Fruit fly (Drosophila melanogaster): Measurements from ENCODE around the gene CG12576.
A peak's percentile ranks its signal among the peaks of the same experiment; 100 is the strongest.

The CG12576 gene

DNA sequence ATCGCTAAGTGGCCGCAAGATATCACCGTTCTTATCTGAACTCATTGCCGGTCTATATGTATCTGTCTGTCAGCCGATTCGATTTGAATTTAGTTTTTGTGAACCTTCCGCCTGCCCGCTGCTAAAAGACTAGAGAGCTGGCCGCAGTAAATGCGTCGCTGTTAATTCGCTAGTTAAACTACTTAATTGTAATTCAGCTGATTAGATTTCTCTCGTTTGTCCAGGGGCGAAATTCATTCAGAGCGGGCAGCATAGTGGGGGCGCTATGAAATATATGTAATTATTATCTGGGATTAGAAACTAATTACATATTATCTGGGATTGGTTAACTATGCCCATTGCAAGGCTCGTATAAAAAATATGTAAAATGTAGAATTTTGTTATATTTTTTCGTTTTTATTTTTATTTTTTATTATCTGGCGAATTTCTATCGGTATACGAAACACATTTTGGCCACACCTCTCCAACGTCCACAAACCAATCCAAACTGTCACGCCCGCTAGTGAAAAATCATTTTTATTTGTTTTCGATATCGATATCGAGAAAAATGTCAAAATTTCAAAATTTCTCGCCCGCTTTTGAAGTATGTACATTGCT, 32.9 kb downstream of the CG12576 start, which contains the start of the genes CG14615 and tilB (continued):
- TF ChIP-seq CG4424 (GFP tag; optimal IDR thresholded peaks at IDR 0.05) (no peak), CG8388 (GFP tag; optimal IDR thresholded peaks at IDR 0.05) (no peak), Sox102F (GFP tag; optimal IDR thresholded peaks at IDR 0.05) (no peak), HmgZ (tag; optimal IDR thresholded peaks at IDR 0.05) (no peak), inv (GFP tag; IDR thresholded peaks at IDR 0.05; ENCODE audit: partially characterized antibody) (peak; percentile 10; the same call in 1 of the 2 replicates), HHEX (GFP tag; optimal IDR thresholded peaks at IDR 0.05) (peak; percentile 3), pb (GFP tag; optimal IDR thresholded peaks at IDR 0.05) (no peak), H15 (GFP tag; IDR thresholded peaks at IDR 0.05) (no peak), zen (tag; optimal IDR thresholded peaks at IDR 0.05) (no peak), ewg (GFP tag; optimal IDR thresholded peaks at IDR 0.05) (no peak), CG4404 (GFP tag; IDR thresholded peaks at IDR 0.05) (0 out of 2 replicates have a peak, but pooled peaks have one; percentile 34), CG8089 (GFP tag; optimal IDR thresholded peaks at IDR 0.05) (no peak), slou (GFP tag; optimal IDR thresholded peaks at IDR 0.05) (no peak), CG18262 (tag; optimal IDR thresholded peaks at IDR 0.05) (no peak), lola (GFP tag; optimal IDR thresholded peaks at IDR 0.05) (no peak), sd (tag; optimal IDR thresholded peaks at IDR 0.05) (no peak), CG3995 (GFP tag; optimal IDR thresholded peaks at IDR 0.05) (no peak), ash1 (GFP tag; optimal IDR thresholded peaks at IDR 0.05) (no peak), lbe (GFP tag; optimal IDR thresholded peaks at IDR 0.05) (no peak), CG2875 (GFP tag; optimal IDR thresholded peaks at IDR 0.05) (no peak), hkb (optimal IDR thresholded peaks at IDR 0.05) (no peak), hkb (GFP tag; IDR thresholded peaks at IDR 0.05) (no peak), CG7372 (GFP tag; IDR thresholded peaks at IDR 0.05) (no peak), Hmr (GFP tag; optimal IDR thresholded peaks at IDR 0.05) (no peak), ac (GFP tag; optimal IDR thresholded peaks at IDR 0.05) (no peak), CG31388 (GFP tag; optimal IDR thresholded peaks at IDR 0.05) (no peak), Dfd (GFP tag; optimal IDR thresholded peaks at IDR 0.05) (no peak), shn (GFP tag; optimal IDR thresholded peaks at IDR 0.05) (no peak), Lpt (GFP tag; optimal IDR thresholded peaks at IDR 0.05) (no peak), pros (GFP tag; optimal IDR thresholded peaks at IDR 0.05) (no peak), disco-r (GFP tag; optimal IDR thresholded peaks at IDR 0.05) (no peak), CG32772 (GFP tag; IDR thresholded peaks at IDR 0.05) (no peak), CrebB (tag; optimal IDR thresholded peaks at IDR 0.05) (no peak), Stat92E (GFP tag; optimal IDR thresholded peaks at IDR 0.05) (no peak), pfk (GFP tag; optimal IDR thresholded peaks at IDR 0.05) (no peak), ham (GFP tag; IDR thresholded peaks at IDR 0.05) (no peak), cg (GFP tag; optimal IDR thresholded peaks at IDR 0.05) (no peak), Tbp (GFP tag; optimal IDR thresholded peaks at IDR 0.05) (no peak), ap (GFP tag; IDR thresholded peaks at IDR 0.05) (no peak), CG3726 (GFP tag; IDR thresholded peaks at IDR 0.05) (no peak), chn (GFP tag; optimal IDR thresholded peaks at IDR 0.05) (no peak), br (optimal IDR thresholded peaks at IDR 0.05) (no peak), slbo (GFP tag; IDR thresholded peaks at IDR 0.05) (peak; percentile 69), CG9727 (GFP tag; optimal IDR thresholded peaks at IDR 0.05) (peak; percentile 11), vnd (GFP tag; IDR thresholded peaks at IDR 0.05; ENCODE audit: partially characterized antibody) (no peak), Dp (GFP tag; optimal IDR thresholded peaks at IDR 0.05) (no peak), Pdp1 (GFP tag; optimal IDR thresholded peaks at IDR 0.05) (peak in 1 of 2 experiments; percentile 21), cato (GFP tag; optimal IDR thresholded peaks at IDR 0.05; ENCODE audit: borderline replicate concordance) (no peak), hb (GFP tag; IDR thresholded peaks at IDR 0.05; ENCODE audit: partially characterized antibody) (no peak), CG42726 (GFP tag; IDR thresholded peaks at IDR 0.05; ENCODE audit: partially characterized antibody) (no peak)

Data from whole organism, embryonic.